Worm (Caenorhabditis elegans) whole organism, young adult: ENCODE data around the gene T05G5.4.

ENCODE experiments used
- B0261.1 ChIP-seq: sonication (generic microtip); optimal IDR thresholded peaks from 2 replicates; lab custom pipeline; 2016; ENCODE audit warnings: mild to moderate bottlenecking, missing genetic modification characterization, moderate library complexity, missing compliant biosample characterization
- C06A6.2 ChIP-seq: fragments of 200-800 bp; sonication (Bioruptor generic); conservative IDR thresholded peaks from 2 replicates; pipeline ENCODE4 v1.3.6; 2022; ENCODE audit warnings: missing genetic modification characterization, missing compliant biosample characterization
- C17E4.6 ChIP-seq: fragments of 200-800 bp; sonication (Bioruptor generic); IDR thresholded peaks from 2 replicates; pipeline ENCODE4 v1.3.6; 2022; ENCODE audit warnings: missing genetic modification reagents, missing genetic modification characterization, missing compliant biosample characterization
- D2030.7 ChIP-seq: fragments of 200-800 bp; sonication (Bioruptor generic); IDR thresholded peaks from 2 replicates; pipeline ENCODE4 v1.3.6; 2022; ENCODE audit warnings: missing genetic modification reagents, missing genetic modification characterization, missing compliant biosample characterization
- K11D2.4 ChIP-seq: fragments of 200-800 bp; sonication (Bioruptor generic); IDR thresholded peaks from 2 replicates; pipeline ENCODE4 v1.3.6; 2022; ENCODE audit warnings: missing genetic modification reagents, missing genetic modification characterization, missing compliant biosample characterization
- T26A5.8 ChIP-seq: sonication (generic microtip); optimal IDR thresholded peaks from 2 replicates; lab custom pipeline; 2016; ENCODE audit warnings: missing genetic modification characterization, missing compliant biosample characterization
- Y79H2A.3 ChIP-seq: fragments of 200-800 bp; sonication (Bioruptor generic); conservative IDR thresholded peaks from 2 replicates; pipeline ENCODE4 v1.3.6; 2022; ENCODE audit warnings: missing genetic modification reagents, missing genetic modification characterization, missing compliant biosample characterization
- Y95B8A.8 ChIP-seq: fragments of 200-800 bp; sonication (Bioruptor generic); IDR thresholded peaks from 2 replicates; pipeline ENCODE4 v1.3.6; 2022; ENCODE audit warnings: missing genetic modification reagents, missing genetic modification characterization, missing compliant biosample characterization
- akir-1 ChIP-seq: fragments of 200-800 bp; sonication (Bioruptor generic); optimal IDR thresholded peaks from 2 replicates; lab custom pipeline; 2018; ENCODE audit warnings: mild to moderate bottlenecking, missing genetic modification characterization, moderate library complexity, missing compliant biosample characterization
- aptf-2 ChIP-seq: fragments of 200-800 bp; sonication (Bioruptor generic); conservative IDR thresholded peaks from 2 replicates; pipeline ENCODE4 v1.3.6; 2022; ENCODE audit warnings: missing genetic modification reagents, missing genetic modification characterization, missing compliant biosample characterization
- aptf-3 ChIP-seq: fragments of 200-800 bp; sonication (Bioruptor generic); IDR thresholded peaks from 2 replicates; pipeline ENCODE4 v1.3.6; 2022; ENCODE audit warnings: missing genetic modification characterization, missing compliant biosample characterization
- athp-1 ChIP-seq: sonication (generic microtip); optimal IDR thresholded peaks from 2 replicates; lab custom pipeline; 2017; ENCODE audit warnings: mild to moderate bottlenecking, missing genetic modification characterization, missing compliant biosample characterization
- attf-3 ChIP-seq: fragments of 200-800 bp; sonication (Bioruptor generic); conservative IDR thresholded peaks from 2 replicates; pipeline ENCODE4 v1.3.6; 2022; ENCODE audit warnings: missing genetic modification reagents, missing genetic modification characterization, missing compliant biosample characterization
- attf-6 ChIP-seq: fragments of 200-800 bp; sonication (Bioruptor generic); IDR thresholded peaks from 2 replicates; pipeline ENCODE4 v1.3.6; 2022; ENCODE audit warnings: missing genetic modification reagents, missing genetic modification characterization, missing compliant biosample characterization
- bed-1 ChIP-seq: fragments of 200-800 bp; sonication (Bioruptor generic); IDR thresholded peaks from 2 replicates; pipeline ENCODE4 v1.3.6; 2022; ENCODE audit warnings: missing genetic modification reagents, missing genetic modification characterization, missing compliant biosample characterization
- cebp-1 ChIP-seq, 2 experiments: fragments of 200-800 bp in 1 of 2; sonication (Bioruptor generic) in 1 of 2; sonication (generic microtip) in 1 of 2; IDR thresholded peaks in 1 of 2; optimal IDR thresholded peaks in 1 of 2; 2 replicates each; pipeline versions ENCODE4 v1.3.6 to Lab custom; 2017 to 2022; ENCODE audit warnings: missing compliant biosample characterization in 2 of 2, missing genetic modification characterization in 2 of 2, mild to moderate bottlenecking in 1 of 2, missing genetic modification reagents in 1 of 2, moderate library complexity in 1 of 2
- cebp-2 ChIP-seq: fragments of 200-800 bp; sonication (Bioruptor generic); IDR thresholded peaks from 2 replicates; pipeline ENCODE4 v1.3.6; 2022; ENCODE audit warnings: missing genetic modification characterization, missing compliant biosample characterization
- ceh-100 ChIP-seq: fragments of 200-800 bp; sonication (Bioruptor generic); IDR thresholded peaks from 2 replicates; pipeline ENCODE4 v1.3.6; 2022; ENCODE audit warnings: missing genetic modification reagents, missing genetic modification characterization, missing compliant biosample characterization
- die-1 ChIP-seq: sonication (generic microtip); optimal IDR thresholded peaks from 2 replicates; lab custom pipeline; 2016; ENCODE audit warnings: missing genotype, mild to moderate bottlenecking, missing genetic modification characterization, missing compliant biosample characterization
- dox-1 ChIP-seq: fragments of 200-800 bp; sonication (Bioruptor generic); IDR thresholded peaks from 2 replicates; pipeline ENCODE4 v1.3.6; 2022; ENCODE audit warnings: missing genetic modification reagents, missing genetic modification characterization, missing compliant biosample characterization
- dpl-1 ChIP-seq: fragments of 150-350 bp; optimal IDR thresholded peaks from 2 replicates; lab custom pipeline; 2014; ENCODE audit warnings: missing biosample characterization, missing genetic modification reagents, missing genetic modification characterization
- efl-1 ChIP-seq: fragments of 150-350 bp; optimal IDR thresholded peaks from 2 replicates; lab custom pipeline; 2014; ENCODE audit warnings: missing biosample characterization, missing genetic modification reagents, missing genetic modification characterization
- egl-18 ChIP-seq: fragments of 200-800 bp; sonication (Bioruptor generic); IDR thresholded peaks from 2 replicates; pipeline ENCODE4 v1.3.6; 2022; ENCODE audit warnings: missing genetic modification reagents, missing genetic modification characterization, missing compliant biosample characterization
- egrh-3 ChIP-seq: fragments of 200-800 bp; sonication (Bioruptor generic); IDR thresholded peaks from 2 replicates; pipeline ENCODE4 v1.3.6; 2022; ENCODE audit warnings: missing genetic modification reagents, missing genetic modification characterization, missing compliant biosample characterization
- ets-4 ChIP-seq: fragments of 200-800 bp; sonication (Bioruptor generic); optimal IDR thresholded peaks from 2 replicates; lab custom pipeline; 2018; ENCODE audit warnings: mild to moderate bottlenecking, missing genetic modification characterization, missing compliant biosample characterization
- him-1 ChIP-seq: sonication (generic microtip); optimal IDR thresholded peaks from 2 replicates; lab custom pipeline; 2016; ENCODE audit warnings: missing genotype, missing genetic modification reagents, missing genetic modification characterization, missing compliant biosample characterization
- hmg-1.2 ChIP-seq: fragments of 200-800 bp; sonication (Bioruptor generic); IDR thresholded peaks from 2 replicates; pipeline ENCODE4 v1.3.6; 2022; ENCODE audit warnings: missing genetic modification reagents, missing genetic modification characterization, missing compliant biosample characterization
- hmg-20 ChIP-seq: fragments of 200-800 bp; sonication (Bioruptor generic); IDR thresholded peaks from 2 replicates; pipeline ENCODE4 v1.3.6; 2022; ENCODE audit warnings: missing genetic modification reagents, missing genetic modification characterization, missing compliant biosample characterization
- lag-1 ChIP-seq: fragments of 200-800 bp; sonication (Bioruptor generic); IDR thresholded peaks from 2 replicates; pipeline ENCODE4 v1.3.6; 2022; ENCODE audit warnings: missing genetic modification reagents, missing genetic modification characterization, missing compliant biosample characterization
- let-607 ChIP-seq, 2 experiments: fragments of 200-800 bp in 1 of 2; sonication (Bioruptor generic) in 1 of 2; sonication (generic microtip) in 1 of 2; optimal IDR thresholded peaks; 2 replicates each; lab custom pipeline; 2016 to 2018; ENCODE audit warnings: mild to moderate bottlenecking in 2 of 2, missing compliant biosample characterization in 2 of 2, missing genetic modification characterization in 2 of 2, moderate library complexity in 2 of 2, missing genotype in 1 of 2
- lin-35 ChIP-seq, 3 experiments: fragments of 150-350 bp in 2 of 3; sonication (generic microtip) in 1 of 3; optimal IDR thresholded peaks; 2 replicates each; lab custom pipeline; 2014 to 2018; ENCODE audit warnings: missing biosample characterization in 3 of 3, missing genetic modification characterization in 3 of 3, missing genetic modification reagents in 3 of 3
- lin-40 ChIP-seq: sonication (generic microtip); optimal IDR thresholded peaks from 2 replicates; lab custom pipeline; 2016; ENCODE audit warnings: missing genetic modification characterization, mild to moderate bottlenecking, missing compliant biosample characterization, missing genotype, missing genetic modification reagents
- lsl-1 ChIP-seq: fragments of 200-800 bp; sonication (Bioruptor generic); optimal IDR thresholded peaks from 2 replicates; lab custom pipeline; 2018; ENCODE audit warnings: mild to moderate bottlenecking, missing genetic modification characterization, moderate library complexity, missing compliant biosample characterization
- madf-3 ChIP-seq: fragments of 200-800 bp; sonication (Bioruptor generic); IDR thresholded peaks from 2 replicates; pipeline ENCODE4 v1.3.6; 2022; ENCODE audit warnings: missing genetic modification reagents, missing genetic modification characterization, missing compliant biosample characterization
- mcd-1 ChIP-seq: fragments of 200-800 bp; sonication (Bioruptor generic); IDR thresholded peaks from 2 replicates; pipeline ENCODE4 v1.3.6; 2022; ENCODE audit warnings: missing genetic modification reagents, missing genetic modification characterization, missing compliant biosample characterization
- mes-4 ChIP-seq: sonication (generic microtip); optimal IDR thresholded peaks from 2 replicates; lab custom pipeline; 2016; ENCODE audit warnings: missing genotype, missing genetic modification characterization, missing compliant biosample characterization
- nhr-120 ChIP-seq: fragments of 200-800 bp; sonication (Bioruptor generic); IDR thresholded peaks from 2 replicates; pipeline ENCODE4 v1.3.6; 2022; ENCODE audit warnings: missing genetic modification characterization, missing compliant biosample characterization
- pha-4 ChIP-seq: fragments of 150-350 bp; sonication (generic microtip); optimal IDR thresholded peaks from 2 replicates; lab custom pipeline; 2014; ENCODE audit warnings: missing biosample characterization, missing genetic modification reagents, missing genetic modification characterization
- rec-8 ChIP-seq, 2 experiments: sonication (generic microtip); optimal IDR thresholded peaks; 2 replicates each; lab custom pipeline; 2016; ENCODE audit warnings: mild to moderate bottlenecking in 2 of 2, missing genetic modification characterization in 2 of 2, missing genetic modification reagents in 2 of 2, missing genotype in 2 of 2, missing biosample characterization in 1 of 2, missing compliant biosample characterization in 1 of 2, moderate library complexity in 1 of 2
- rpc-1 ChIP-seq, 2 experiments: fragments of 150-350 bp in 1 of 2; sonication (generic microtip) in 1 of 2; optimal IDR thresholded peaks; 2 replicates each; lab custom pipeline; 2014 to 2018; ENCODE audit warnings: missing biosample characterization in 1 of 2, missing genetic modification characterization in 1 of 2, missing genetic modification reagents in 1 of 2, missing genotype in 1 of 2
- snpc-1.3 ChIP-seq: sonication (generic microtip); optimal IDR thresholded peaks from 2 replicates; lab custom pipeline; 2017; ENCODE audit warnings: missing genetic modification characterization, mild to moderate bottlenecking, missing compliant biosample characterization, antibody characterized with exemption, moderate library complexity, missing genotype, missing genetic modification reagents; ENCODE audit not compliant: insufficient read depth
- snpc-4 ChIP-seq, 5 experiments: fragments of 150-350 bp in 1 of 5; sonication (generic microtip) in 4 of 5; optimal IDR thresholded peaks; 2 replicates each; lab custom pipeline; 2014 to 2018; ENCODE audit warnings: missing genetic modification characterization in 5 of 5, missing biosample characterization in 3 of 5, antibody characterized with exemption in 2 of 5, mild to moderate bottlenecking in 2 of 5, missing compliant biosample characterization in 2 of 5, missing genotype in 2 of 5, moderate library complexity in 2 of 5, missing genetic modification reagents in 1 of 5
- somi-1 ChIP-seq: fragments of 200-800 bp; sonication (Bioruptor generic); optimal IDR thresholded peaks from 2 replicates; lab custom pipeline; 2018; ENCODE audit warnings: mild to moderate bottlenecking, missing genetic modification characterization, missing compliant biosample characterization
- xnd-1 ChIP-seq: sonication (generic microtip); optimal IDR thresholded peaks from 2 replicates; lab custom pipeline; 2016; ENCODE audit warnings: missing genotype, missing genetic modification reagents, missing genetic modification characterization, missing compliant biosample characterization
- zfh-2 ChIP-seq: fragments of 200-800 bp; sonication (Bioruptor generic); conservative IDR thresholded peaks from 2 replicates; pipeline ENCODE4 v1.3.6; 2022; ENCODE audit warnings: missing genetic modification reagents, missing genetic modification characterization, missing compliant biosample characterization
- ztf-25 ChIP-seq: fragments of 200-800 bp; sonication (Bioruptor generic); IDR thresholded peaks from 2 replicates; pipeline ENCODE4 v1.3.6; 2022; ENCODE audit warnings: missing genetic modification reagents, missing genetic modification characterization, missing compliant biosample characterization

T05G5.4 gene

ce11 chrIII:9782011-9782436 lies 33.3 kb downstream of the T05G5.4 start, which contains the start of gene vha-2:
vha-2 (plus strand) TSS chrIII:9782164.
- TF ChIP-seq madf-3 (GFP tag; lab: Robert Waterston, UW) (0 out of 2 replicates have a peak, but pooled peaks have one; percentile 64), efl-1 (GFP tag; lab: Kevin White, UChicago) (no peak), him-1 (tag; lab: Kevin White, UChicago) (no peak), ztf-25 (GFP tag; lab: Robert Waterston, UW) (no peak), ets-4 (GFP tag; lab: Kevin White, UChicago) (peak; percentile 66), cebp-2 (GFP tag; lab: Robert Waterston, UW) (no peak), dpl-1 (no peak), snpc-1.3 (tag; lab: Kevin White, UChicago) (no peak), C06A6.2 (no peak), aptf-2 (GFP tag; lab: Robert Waterston, UW) (no peak), snpc-4 (GFP tag; optimal IDR thresholded peaks at IDR 0.05; lab: Kevin White, UChicago) (no peak), snpc-4 (tag; optimal IDR thresholded peaks at IDR 0.05; lab: Kevin White, UChicago) (peak in 1 of 4 experiments; percentile 29), cebp-1 (GFP tag; IDR thresholded peaks at IDR 0.05; lab: Robert Waterston, UW) (no peak), cebp-1 (tag; optimal IDR thresholded peaks at IDR 0.05; lab: Kevin White, UChicago) (peak; percentile 42), die-1 (tag; lab: Kevin White, UChicago) (peak; percentile 62), K11D2.4 (GFP tag; lab: Robert Waterston, UW) (no peak), hmg-20 (no peak), rpc-1 (optimal IDR thresholded peaks at IDR 0.05; lab: Kevin White, UChicago) (no peak), rpc-1 (tag; optimal IDR thresholded peaks at IDR 0.05; lab: Kevin White, UChicago) (no peak), attf-6 (GFP tag; lab: Robert Waterston, UW) (no peak), aptf-3 (GFP tag; lab: Robert Waterston, UW) (no peak), athp-1 (tag; lab: Kevin White, UChicago) (peak; percentile 77), Y95B8A.8 (peak; percentile 54; the same call in 1 of the 2 replicates), D2030.7 (GFP tag; lab: Robert Waterston, UW) (peak; percentile 10; the same call in 1 of the 2 replicates), attf-3 (GFP tag; lab: Robert Waterston, UW) (no peak), C17E4.6 (peak; percentile 22; the same call in 1 of the 2 replicates), lin-35 (GFP tag; optimal IDR thresholded peaks at IDR 0.05; lab: Kevin White, UChicago) (no peak), dox-1 (GFP tag; lab: Robert Waterston, UW) (peak; percentile 31), B0261.1 (tag; lab: Kevin White, UChicago) (no peak), lsl-1 (GFP tag; lab: Kevin White, UChicago) (no peak), pha-4 (tag; lab: Kevin White, UChicago) (no peak), lin-40 (tag; lab: Kevin White, UChicago) (no peak), lag-1 (no peak), let-607 (tag; optimal IDR thresholded peaks at IDR 0.05; lab: Kevin White, UChicago) (peak in 1 of 2 experiments; percentile 30), nhr-120 (GFP tag; lab: Robert Waterston, UW) (no peak), mcd-1 (GFP tag; lab: Robert Waterston, UW) (peak; percentile 62), egrh-3 (no peak), egl-18 (no peak), hmg-1.2 (GFP tag; lab: Robert Waterston, UW) (no peak; the same call in none of the 2 replicates), somi-1 (GFP tag; lab: Kevin White, UChicago) (no peak), T26A5.8 (tag; lab: Kevin White, UChicago) (peak; percentile 30), xnd-1 (tag; lab: Kevin White, UChicago) (no peak), mes-4 (tag; lab: Kevin White, UChicago) (no peak), Y79H2A.3 (GFP tag; lab: Robert Waterston, UW) (no peak), akir-1 (GFP tag; lab: Kevin White, UChicago) (peak; percentile 30), bed-1 (no peak), rec-8 (tag; optimal IDR thresholded peaks at IDR 0.05; lab: Kevin White, UChicago) (no peak), zfh-2 (GFP tag; lab: Robert Waterston, UW) (peak; percentile 30; the same call in 1 of the 2 replicates), ceh-100 (GFP tag; lab: Robert Waterston, UW) (no peak)
